Worm (Caenorhabditis elegans): ENCODE measurements around the gene npax-3.

npax-3 gene

DNA sequence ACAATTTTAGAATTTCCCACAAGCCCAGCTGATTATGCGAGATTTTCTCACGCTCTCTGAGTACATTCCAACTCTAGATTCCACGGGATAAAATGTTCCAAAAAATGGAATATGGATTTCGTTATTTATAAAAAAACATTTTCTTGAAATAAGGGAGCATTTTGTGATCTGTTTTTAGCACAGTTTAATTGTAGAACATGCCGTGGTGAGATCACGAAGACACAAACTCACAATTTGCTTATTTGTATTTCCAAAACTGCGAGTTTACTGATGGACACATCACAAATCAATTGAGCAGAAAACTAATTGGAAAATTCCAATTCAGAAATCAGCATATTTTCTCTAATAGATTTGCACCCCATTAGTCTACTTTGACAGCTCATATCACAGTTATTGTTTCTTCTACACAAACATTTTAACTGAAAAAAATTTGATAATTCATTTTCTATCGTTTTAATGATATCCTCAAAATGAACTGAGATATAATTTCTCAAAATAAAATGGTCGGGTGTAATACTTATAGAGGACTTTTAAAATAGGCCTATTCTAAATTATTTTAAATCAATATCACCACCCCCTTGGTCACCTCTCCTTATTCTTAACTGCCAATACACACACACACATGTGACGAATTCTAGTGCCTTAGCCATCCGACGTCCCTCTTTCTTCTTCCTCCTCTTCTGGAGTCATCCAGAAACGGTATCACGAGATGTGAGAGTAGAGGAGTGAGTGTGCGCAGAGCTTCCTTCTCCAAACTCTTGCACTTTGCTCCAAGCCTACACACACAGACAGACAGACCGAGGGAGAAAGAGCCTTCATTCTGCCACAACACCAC lies 6.9 kb downstream of the npax-3 start:
- TF ChIP-seq ceh-82 (tag; optimal IDR thresholded peaks at IDR 0.05), result peak in 1 of 3 experiments; percentile 38
- TF ChIP-seq aha-1 (tag; optimal IDR thresholded peaks at IDR 0.05), result no peak

- peak; percentile 12 for TF ChIP-seq blmp-1 (tag; optimal IDR thresholded peaks at IDR 0.05)
- no peak for TF ChIP-seq tlp-1 (tag; optimal IDR thresholded peaks at IDR 0.05)
- TF ChIP-seq irx-1 (tag; optimal IDR thresholded peaks at IDR 0.05), result no peak
- no peak for TF ChIP-seq pqm-1 (tag; optimal IDR thresholded peaks at IDR 0.05)
- TF ChIP-seq snpc-4 (tag; optimal IDR thresholded peaks at IDR 0.05), result no peak
- peak in 1 of 2 experiments; percentile 24 for TF ChIP-seq lin-35 (GFP tag; optimal IDR thresholded peaks at IDR 0.05)
- TF ChIP-seq sptf-1 (tag; optimal IDR thresholded peaks at IDR 0.05), result no peak
Observed at ce11 chrIV:10820114-10820513, 7.8 kb downstream of the npax-3 start.

DNA sequence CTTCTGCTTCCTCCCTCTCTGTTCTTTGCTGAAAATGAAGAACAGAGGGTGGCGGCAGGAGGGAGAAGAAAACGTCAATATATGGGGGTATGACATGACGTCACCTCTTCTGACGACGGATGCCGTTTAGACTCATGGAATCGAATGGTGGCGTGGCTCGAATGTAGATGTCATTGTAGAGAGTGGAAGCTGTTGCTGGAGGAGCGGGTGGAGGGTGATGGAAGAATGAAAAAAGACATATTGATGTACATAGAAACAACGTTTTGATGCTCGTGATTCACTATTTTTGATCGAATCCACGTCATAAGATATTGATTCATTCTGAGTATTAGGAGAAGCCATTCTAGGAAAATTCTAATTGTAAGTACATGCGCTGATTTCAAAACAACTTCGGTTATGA lies 8.9 kb downstream of the npax-3 start:
- no peak for TF ChIP-seq lin-39 (tag; optimal IDR thresholded peaks at IDR 0.05)
- TF ChIP-seq lin-14 (GFP tag; optimal IDR thresholded peaks at IDR 0.05), result peak; percentile 52
- TF ChIP-seq dsc-1 (tag; optimal IDR thresholded peaks at IDR 0.05), result peak; percentile 67
- no peak for TF ChIP-seq ces-1 (GFP tag; optimal IDR thresholded peaks at IDR 0.05)
- peak; percentile 66 for TF ChIP-seq nhr-47 (tag; optimal IDR thresholded peaks at IDR 0.05)
- no peak for TF ChIP-seq ztf-4 (tag; optimal IDR thresholded peaks at IDR 0.05)
- TF ChIP-seq rnt-1 (tag; optimal IDR thresholded peaks at IDR 0.05), result no peak
- TF ChIP-seq xbp-1 (tag; optimal IDR thresholded peaks at IDR 0.05), result no peak
- TF ChIP-seq elt-3 (tag; optimal IDR thresholded peaks at IDR 0.05), result no peak
- peak; percentile 57 for TF ChIP-seq nhr-71 (tag; optimal IDR thresholded peaks at IDR 0.05)
- peak in 1 of 2 experiments; percentile 27 for TF ChIP-seq ztf-11 (tag; optimal IDR thresholded peaks at IDR 0.05)
- peak; percentile 8 for TF ChIP-seq egl-13 (tag; optimal IDR thresholded peaks at IDR 0.05)
- peak; percentile 77 for TF ChIP-seq fkh-8 (tag; optimal IDR thresholded peaks at IDR 0.05)
- TF ChIP-seq aha-1 (tag; optimal IDR thresholded peaks at IDR 0.05), result no peak
- no peak for TF ChIP-seq pag-3 (tag; optimal IDR thresholded peaks at IDR 0.05; ENCODE audit: borderline replicate concordance, insufficient read depth)
- TF ChIP-seq snpc-4 (tag; optimal IDR thresholded peaks at IDR 0.05), result no peak
- no peak for TF ChIP-seq nhr-12 (tag; optimal IDR thresholded peaks at IDR 0.05)
- no peak for TF ChIP-seq nhr-28 (tag; optimal IDR thresholded peaks at IDR 0.05)
- TF ChIP-seq nhr-90 (tag; optimal IDR thresholded peaks at IDR 0.05; ENCODE audit: poor library complexity), result no peak
- TF ChIP-seq lsy-2 (tag; optimal IDR thresholded peaks at IDR 0.05), result peak in 1 of 2 experiments; percentile 17
- peak; percentile 14 for TF ChIP-seq unc-86 (tag; optimal IDR thresholded peaks at IDR 0.05)
- no peak for TF ChIP-seq nhr-77 (tag; optimal IDR thresholded peaks at IDR 0.05)
- peak; percentile 7 for TF ChIP-seq mep-1 (tag; optimal IDR thresholded peaks at IDR 0.05)

- TF ChIP-seq fkh-4 (tag; optimal IDR thresholded peaks at IDR 0.05; ENCODE audit: borderline replicate concordance) (no peak), nhr-90 (tag; optimal IDR thresholded peaks at IDR 0.05; ENCODE audit: poor library complexity) (no peak), elt-2 (tag; optimal IDR thresholded peaks at IDR 0.05) (no peak), elt-3 (tag; optimal IDR thresholded peaks at IDR 0.05) (no peak), jun-1 (tag; optimal IDR thresholded peaks at IDR 0.05) (no peak), sox-4 (tag; optimal IDR thresholded peaks at IDR 0.05) (no peak), pax-3 (tag; optimal IDR thresholded peaks at IDR 0.05) (no peak), efl-3 (GFP tag; optimal IDR thresholded peaks at IDR 0.05) (no peak), C16A3.4 (tag; optimal IDR thresholded peaks at IDR 0.05) (no peak), rnt-1 (tag; optimal IDR thresholded peaks at IDR 0.05) (peak; percentile 19), efl-1 (optimal IDR thresholded peaks at IDR 0.05) (no peak), efl-1 (GFP tag; optimal IDR thresholded peaks at IDR 0.05 in 1 of 2) (no peak), tbx-2 (tag; optimal IDR thresholded peaks at IDR 0.05) (no peak), irx-1 (tag; optimal IDR thresholded peaks at IDR 0.05) (no peak), ceh-90 (tag; optimal IDR thresholded peaks at IDR 0.05) (no peak), egl-27 (tag; optimal IDR thresholded peaks at IDR 0.05) (no peak), nhr-71 (tag; optimal IDR thresholded peaks at IDR 0.05) (peak; percentile 8), snu-23 (GFP tag; optimal IDR thresholded peaks at IDR 0.05) (peak; percentile 14), nhr-12 (tag; optimal IDR thresholded peaks at IDR 0.05) (no peak), sup-37 (GFP tag; optimal IDR thresholded peaks at IDR 0.05) (no peak), nhr-77 (tag; optimal IDR thresholded peaks at IDR 0.05) (no peak), C34B4.2 (tag; optimal IDR thresholded peaks at IDR 0.05) (no peak), ces-1 (GFP tag; optimal IDR thresholded peaks at IDR 0.05) (no peak), mep-1 (tag; optimal IDR thresholded peaks at IDR 0.05) (no peak), lin-14 (GFP tag; optimal IDR thresholded peaks at IDR 0.05) (peak; percentile 36), skn-1 (tag; optimal IDR thresholded peaks at IDR 0.05) (peak; percentile 3)
Observed at ce11 chrIV:10817030-10817429, 10.9 kb downstream of the npax-3 start.
